Fruit fly (Drosophila melanogaster) whole organism, embryonic: ENCODE data around the gene Or85a.

Source experiments
- C15 ChIP-seq: fragments of 200-800 bp; sonication (Bioruptor generic); IDR thresholded peaks from 3 replicates; pipeline ENCODE4 v1.3.6; 2022; ENCODE audit warnings: missing biosample characterization, missing genetic modification characterization
- CG10321 ChIP-seq: fragments of 200-800 bp; sonication (Bioruptor generic); IDR thresholded peaks from 2 replicates; pipeline ENCODE4 v1.3.6; 2022; ENCODE audit warnings: missing biosample characterization, missing genetic modification characterization
- CG10366 ChIP-seq: fragments of 200-800 bp; sonication (Bioruptor generic); IDR thresholded peaks from 2 replicates; pipeline ENCODE4 v1.3.6; 2022; ENCODE audit warnings: missing biosample characterization, missing genetic modification characterization
- CG10543 ChIP-seq: fragments of 200-800 bp; sonication (Bioruptor generic); optimal IDR thresholded peaks from 3 replicates; lab custom pipeline; 2017; ENCODE audit warnings: missing biosample characterization, mild to moderate bottlenecking, missing genetic modification characterization, moderate library complexity
- CG10654 ChIP-seq: fragments of 200-800 bp; sonication (Bioruptor generic); optimal IDR thresholded peaks from 2 replicates; lab custom pipeline; 2016; ENCODE audit warnings: missing biosample characterization, missing genetic modification characterization
- CG12071 ChIP-seq: fragments of 200-800 bp; sonication (Bioruptor generic); optimal IDR thresholded peaks from 3 replicates; lab custom pipeline; 2018; ENCODE audit warnings: missing biosample characterization, mild to moderate bottlenecking, missing genetic modification characterization
- CG1233 ChIP-seq: fragments of 200-800 bp; sonication (Bioruptor generic); optimal IDR thresholded peaks from 4 replicates; lab custom pipeline; 2018; ENCODE audit warnings: missing biosample characterization, mild to moderate bottlenecking, missing genetic modification characterization
- CG13624 ChIP-seq: fragments of 200-800 bp; sonication (Bioruptor generic); optimal IDR thresholded peaks from 2 replicates; lab custom pipeline; 2016; ENCODE audit warnings: missing biosample characterization, missing genetic modification characterization
- CG15073 ChIP-seq: fragments of 200-800 bp; sonication (Bioruptor generic); optimal IDR thresholded peaks from 2 replicates; lab custom pipeline; 2016; ENCODE audit warnings: missing biosample characterization, missing genetic modification characterization
- CG1603 ChIP-seq: fragments of 200-800 bp; sonication (Bioruptor generic); optimal IDR thresholded peaks from 2 replicates; lab custom pipeline; 2019; ENCODE audit warnings: missing biosample characterization, mild to moderate bottlenecking, missing genetic modification characterization, moderate library complexity
- CG18262 ChIP-seq: fragments of 200-800 bp; optimal IDR thresholded peaks from 3 replicates; lab custom pipeline; 2019; ENCODE audit warnings: missing biosample characterization, mild to moderate bottlenecking, missing genetic modification characterization, moderate library complexity
- CG30020 ChIP-seq: fragments of 200-800 bp; optimal IDR thresholded peaks from 2 replicates; lab custom pipeline; 2019; ENCODE audit warnings: missing biosample characterization, mild to moderate bottlenecking, missing genetic modification characterization, moderate library complexity
- CG31224 ChIP-seq: fragments of 200-800 bp; sonication (Bioruptor generic); IDR thresholded peaks from 2 replicates; pipeline ENCODE4 v1.3.6; 2022; ENCODE audit warnings: missing biosample characterization, missing genetic modification characterization
- CG3726 ChIP-seq: fragments of 200-800 bp; sonication (Bioruptor generic); IDR thresholded peaks from 3 replicates; pipeline ENCODE4, ENCODE4 v1.3.6; 2022; ENCODE audit warnings: missing biosample characterization, missing genetic modification characterization
- CG5180 ChIP-seq: fragments of 200-800 bp; sonication (Bioruptor generic); optimal IDR thresholded peaks from 3 replicates; lab custom pipeline; 2017; ENCODE audit warnings: missing biosample characterization, missing genetic modification characterization, mild to moderate bottlenecking, moderate library complexity, missing genetic modification reagents
- CG7271 ChIP-seq: fragments of 200-800 bp; sonication (Bioruptor generic); optimal IDR thresholded peaks from 2 replicates; lab custom pipeline; 2018; ENCODE audit warnings: missing biosample characterization, mild to moderate bottlenecking, missing genetic modification characterization, moderate library complexity
- CG7372 ChIP-seq: fragments of 200-800 bp; sonication (Bioruptor generic); IDR thresholded peaks from 2 replicates; pipeline ENCODE4 v1.3.6; 2022; ENCODE audit warnings: missing biosample characterization, missing genetic modification characterization
- CG7987 ChIP-seq: fragments of 200-800 bp; sonication (Bioruptor generic); optimal IDR thresholded peaks from 2 replicates; lab custom pipeline; 2018; ENCODE audit warnings: missing biosample characterization, mild to moderate bottlenecking, missing genetic modification characterization, moderate library complexity
- CG9215 ChIP-seq: fragments of 200-800 bp; sonication (Bioruptor generic); IDR thresholded peaks from 2 replicates; pipeline ENCODE4 v1.3.6; 2022; ENCODE audit warnings: missing biosample characterization, missing genetic modification characterization
- Dp ChIP-seq: fragments of 200-800 bp; sonication (Bioruptor generic); optimal IDR thresholded peaks from 2 replicates; lab custom pipeline; 2018; ENCODE audit warnings: missing biosample characterization, mild to moderate bottlenecking, missing genetic modification characterization, moderate library complexity
- Dref ChIP-seq: fragments of 200-800 bp; sonication (Bioruptor generic); IDR thresholded peaks from 2 replicates; pipeline ENCODE4 v1.3.6; 2022; ENCODE audit warnings: missing biosample characterization, missing genetic modification characterization
- Elba2 ChIP-seq: fragments of 200-800 bp; sonication (Bioruptor generic); optimal IDR thresholded peaks from 3 replicates; lab custom pipeline; 2016; ENCODE audit warnings: missing biosample characterization, missing genetic modification characterization
- Fer1 ChIP-seq: fragments of 200-800 bp; sonication (Bioruptor generic); optimal IDR thresholded peaks from 2 replicates; lab custom pipeline; 2017; ENCODE audit warnings: missing biosample characterization, mild to moderate bottlenecking, missing genetic modification characterization
- Myb ChIP-seq: fragments of 200-800 bp; sonication (Bioruptor generic); optimal IDR thresholded peaks from 2 replicates; lab custom pipeline; 2016; ENCODE audit warnings: missing biosample characterization, missing genetic modification characterization
- Pdp1 ChIP-seq, 2 experiments: fragments of 200-800 bp; sonication (Bioruptor generic); optimal IDR thresholded peaks; 3 replicates each; lab custom pipeline; 2016; ENCODE audit warnings: missing biosample characterization in 2 of 2, missing genetic modification characterization in 2 of 2, mild to moderate bottlenecking in 1 of 2, moderate library complexity in 1 of 2
- Stat92E ChIP-seq, 3 experiments: fragments of >200 bp in 2 of 3; fragments of 200-800 bp in 1 of 3; sonication (Bioruptor generic) in 1 of 3; optimal IDR thresholded peaks; 2 replicates each; lab custom pipeline; 2017 to 2019; ENCODE audit warnings: missing biosample characterization in 3 of 3, missing genetic modification characterization in 3 of 3, mild to moderate bottlenecking in 1 of 3, moderate library complexity in 1 of 3
- Trl ChIP-seq, 3 experiments: fragments of >200 bp in 2 of 3; fragments of 200-800 bp in 1 of 3; sonication (Bioruptor generic) in 1 of 3; optimal IDR thresholded peaks; 2 replicates in 1 of 3; 3 replicates in 2 of 3; lab custom pipeline; 2016 to 2017; ENCODE audit warnings: missing biosample characterization in 1 of 3, missing genetic modification characterization in 1 of 3
- ase ChIP-seq: fragments of 200-800 bp; sonication (Bioruptor generic); IDR thresholded peaks from 3 replicates; pipeline ENCODE4 v1.3.6; 2022; ENCODE audit warnings: missing biosample characterization, missing genetic modification characterization
- cato ChIP-seq: fragments of 200-800 bp; sonication (Bioruptor generic); optimal IDR thresholded peaks from 2 replicates; lab custom pipeline; 2016; ENCODE audit warnings: missing biosample characterization, missing genetic modification characterization, borderline replicate concordance
- corto ChIP-seq: fragments of 200-800 bp; sonication (Bioruptor generic); optimal IDR thresholded peaks from 2 replicates; lab custom pipeline; 2016; ENCODE audit warnings: missing biosample characterization, mild to moderate bottlenecking, missing genetic modification characterization, moderate library complexity
- da ChIP-seq: fragments of 200-800 bp; sonication (Bioruptor generic); optimal IDR thresholded peaks from 2 replicates; lab custom pipeline; 2016; ENCODE audit warnings: missing biosample characterization, missing genetic modification characterization
- dati ChIP-seq: fragments of 200-800 bp; sonication (Bioruptor generic); IDR thresholded peaks from 2 replicates; pipeline ENCODE4 v1.3.6; 2022; ENCODE audit warnings: missing biosample characterization, missing genetic modification characterization
- gem ChIP-seq: fragments of 200-800 bp; sonication (Bioruptor generic); optimal IDR thresholded peaks from 2 replicates; lab custom pipeline; 2019; ENCODE audit warnings: missing biosample characterization, mild to moderate bottlenecking, missing genetic modification characterization, moderate library complexity
- gfzf ChIP-seq: fragments of 200-800 bp; sonication (Bioruptor generic); optimal IDR thresholded peaks from 2 replicates; lab custom pipeline; 2016; ENCODE audit warnings: missing biosample characterization, mild to moderate bottlenecking, missing genetic modification characterization, moderate library complexity
- hbn ChIP-seq: fragments of 200-800 bp; sonication (Bioruptor generic); IDR thresholded peaks from 2 replicates; pipeline ENCODE4 v1.3.6; 2022; ENCODE audit warnings: missing biosample characterization, missing genetic modification characterization; ENCODE audit not compliant: partially characterized antibody
- kah ChIP-seq: fragments of 200-800 bp; sonication (Bioruptor generic); optimal IDR thresholded peaks from 2 replicates; lab custom pipeline; 2018; ENCODE audit warnings: missing biosample characterization, mild to moderate bottlenecking, missing genetic modification characterization
- klu ChIP-seq: fragments of 200-800 bp; sonication (Bioruptor generic); IDR thresholded peaks from 2 replicates; pipeline ENCODE4 v1.3.6; 2022; ENCODE audit warnings: missing biosample characterization, missing genetic modification characterization
- knrl ChIP-seq: fragments of 200-800 bp; sonication (Bioruptor generic); IDR thresholded peaks from 3 replicates; pipeline ENCODE4 v1.3.6; 2022; ENCODE audit warnings: missing biosample characterization, missing genetic modification characterization; ENCODE audit not compliant: partially characterized antibody
- luna ChIP-seq: fragments of 200-800 bp; sonication (Bioruptor generic); optimal IDR thresholded peaks from 2 replicates; lab custom pipeline; 2016; ENCODE audit warnings: missing biosample characterization, missing genetic modification characterization
- prd ChIP-seq, 3 experiments: fragments of >200 bp in 2 of 3; fragments of 200-800 bp in 1 of 3; sonication (Bioruptor generic) in 1 of 3; optimal IDR thresholded peaks in 2 of 3; IDR thresholded peaks in 1 of 3; 2 replicates in 2 of 3; 3 replicates in 1 of 3; pipeline versions ENCODE4 v1.3.6 to Lab custom; 2017 to 2022; ENCODE audit warnings: missing biosample characterization in 1 of 3, missing genetic modification characterization in 1 of 3
- pzg ChIP-seq: fragments of 200-800 bp; sonication (Bioruptor generic); optimal IDR thresholded peaks from 3 replicates; lab custom pipeline; 2018; ENCODE audit warnings: missing biosample characterization, mild to moderate bottlenecking, missing genetic modification characterization, moderate library complexity
- ranshi ChIP-seq: fragments of 200-800 bp; sonication (Bioruptor generic); IDR thresholded peaks from 2 replicates; pipeline ENCODE4 v1.3.6; 2022; ENCODE audit warnings: missing biosample characterization, missing genetic modification characterization
- stwl ChIP-seq: fragments of 200-800 bp; sonication (Bioruptor generic); optimal IDR thresholded peaks from 3 replicates; lab custom pipeline; 2018; ENCODE audit warnings: missing biosample characterization, mild to moderate bottlenecking, missing genetic modification characterization, moderate library complexity
- wor ChIP-seq: fragments of 200-800 bp; sonication (Bioruptor generic); IDR thresholded peaks from 2 replicates; pipeline ENCODE4 v1.3.6; 2022; ENCODE audit warnings: missing biosample characterization, missing genetic modification characterization
- z ChIP-seq: fragments of 200-800 bp; sonication (Bioruptor generic); IDR thresholded peaks from 3 replicates; pipeline ENCODE4 v1.3.6; 2022; ENCODE audit warnings: missing biosample characterization, missing genetic modification characterization
- zf30C ChIP-seq: fragments of 200-800 bp; sonication (Bioruptor generic); optimal IDR thresholded peaks from 3 replicates; lab custom pipeline; 2018; ENCODE audit warnings: missing biosample characterization, mild to moderate bottlenecking, missing genetic modification characterization

Gene Or85a

DNA sequence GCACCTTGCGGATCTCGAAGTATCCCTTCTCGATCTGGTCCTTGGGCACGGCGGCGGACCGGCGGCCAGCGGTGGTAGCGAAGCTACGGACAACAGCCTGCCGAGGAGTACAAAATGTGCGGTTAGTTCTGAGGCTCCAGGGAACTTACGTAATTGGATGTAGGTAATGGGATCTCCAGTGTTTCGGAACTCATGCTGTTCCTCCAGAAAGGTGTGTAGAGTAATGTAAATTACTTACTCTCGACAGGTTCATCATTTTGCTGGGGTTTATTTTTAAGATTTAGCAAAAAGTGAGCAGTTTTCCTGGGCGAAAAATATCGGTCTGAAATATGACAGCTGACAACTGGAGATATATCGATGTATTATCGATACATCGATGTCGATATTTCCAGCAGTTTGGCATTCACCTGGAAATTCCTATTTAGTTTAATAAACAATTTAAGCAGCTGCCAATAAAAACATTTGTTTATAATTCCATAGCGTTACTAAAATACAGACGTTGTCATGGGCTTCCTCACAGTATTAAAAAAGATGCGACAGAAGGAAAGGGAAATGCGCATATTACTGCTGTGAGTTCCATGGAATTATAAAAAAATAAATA is 19.2 kb downstream of the Or85a start, which contains the start of the genes COX7A and Arl2 (continued):
- peak; percentile 42 for TF ChIP-seq CG30020 (tag; lab: Kevin White, UChicago)
- TF ChIP-seq Myb (GFP tag; lab: Kevin White, UChicago): peak; percentile 1
- no peak for TF ChIP-seq cato (GFP tag; lab: Kevin White, UChicago)
- TF ChIP-seq CG1603: peak; percentile 56

DNA sequence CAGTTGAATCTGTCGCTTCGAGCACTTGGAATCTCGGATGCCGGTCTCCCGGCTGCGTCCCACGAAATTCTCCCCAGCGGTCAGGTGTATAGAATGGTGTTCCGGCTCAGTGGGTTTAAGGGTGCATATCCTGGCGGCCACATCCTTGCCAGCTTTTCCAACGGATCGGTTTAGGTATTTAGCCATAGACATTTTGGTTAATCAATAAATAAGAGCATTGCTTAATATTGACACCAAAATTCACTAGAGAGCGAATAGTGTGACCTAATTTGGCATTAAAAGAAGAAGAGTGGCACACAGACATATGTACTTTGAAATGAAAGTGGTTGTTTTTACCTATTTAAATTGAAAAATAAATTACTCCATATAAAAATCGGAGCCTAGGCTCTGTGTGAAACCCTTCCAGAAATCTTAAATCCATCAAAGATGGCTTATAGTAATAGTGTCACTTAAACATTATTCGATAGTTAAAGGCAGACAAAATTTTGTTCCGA is 21.8 kb downstream of the Or85a start, which contains the start of the genes PNKP and COX7AL:
PNKP (minus strand) TSS at position 266 of the 494 bp plus-strand sequence.
COX7AL (plus strand) TSS at position 419 of the 494 bp plus-strand sequence.
- no peak for TF ChIP-seq CG10654
- no peak for TF ChIP-seq CG31224 (GFP tag; lab: Robert Waterston, UW)
- no peak for TF ChIP-seq gem (tag; lab: Kevin White, UChicago)
- no peak for TF ChIP-seq CG10543 (GFP tag; lab: Kevin White, UChicago)
- TF ChIP-seq corto (GFP tag; lab: Kevin White, UChicago): no peak
- no peak for TF ChIP-seq CG10366 (GFP tag; lab: Robert Waterston, UW)
- peak in 1 of 2 experiments; percentile 20 for TF ChIP-seq Pdp1 (GFP tag; optimal IDR thresholded peaks at IDR 0.05; lab: Kevin White, UChicago)
- no peak for TF ChIP-seq wor (GFP tag; lab: Robert Waterston, UW)
- TF ChIP-seq Elba2: no peak
- TF ChIP-seq prd (optimal IDR thresholded peaks at IDR 0.05; lab: Kevin White, UChicago): no peak
- no peak for TF ChIP-seq prd (GFP tag; IDR thresholded peaks at IDR 0.05; lab: Robert Waterston, UW)
- no peak for TF ChIP-seq CG15073
- no peak for TF ChIP-seq klu
- TF ChIP-seq Myb (GFP tag; lab: Kevin White, UChicago): no peak
- TF ChIP-seq gfzf: peak; percentile 60
- TF ChIP-seq knrl (GFP tag; lab: Robert Waterston, UW): 0 out of 3 replicates have a peak, but pooled peaks have one; percentile 27
- TF ChIP-seq CG1233 (GFP tag; lab: Kevin White, UChicago): no peak
- TF ChIP-seq Dref (GFP tag; lab: Robert Waterston, UW): peak; percentile 32; the same call in 1 of the 2 replicates
- no peak for TF ChIP-seq CG18262 (tag; lab: Kevin White, UChicago)
- no peak for TF ChIP-seq z (GFP tag; lab: Robert Waterston, UW)
- no peak for TF ChIP-seq Stat92E (GFP tag; optimal IDR thresholded peaks at IDR 0.05; lab: Kevin White, UChicago)
- TF ChIP-seq CG3726 (GFP tag; lab: Robert Waterston, UW): no peak
- TF ChIP-seq CG12071: no peak
- no peak for TF ChIP-seq C15
- TF ChIP-seq CG13624: no peak
- peak; percentile 58 for TF ChIP-seq Dp
- TF ChIP-seq cato (GFP tag; lab: Kevin White, UChicago): no peak
- peak; percentile 37 for TF ChIP-seq pzg
- peak; percentile 4 for TF ChIP-seq kah (GFP tag; lab: Kevin White, UChicago)
- TF ChIP-seq ranshi (GFP tag; lab: Robert Waterston, UW): no peak
- no peak for TF ChIP-seq CG7987 (GFP tag; lab: Kevin White, UChicago)
- no peak for TF ChIP-seq dati (GFP tag; lab: Robert Waterston, UW)
- peak; percentile 14 for TF ChIP-seq stwl (tag; lab: Kevin White, UChicago)
- no peak for TF ChIP-seq da (GFP tag; lab: Kevin White, UChicago)
- no peak for TF ChIP-seq Trl (optimal IDR thresholded peaks at IDR 0.05; lab: Kevin White, UChicago)
- no peak for TF ChIP-seq Trl (GFP tag; optimal IDR thresholded peaks at IDR 0.05; lab: Kevin White, UChicago)
- no peak for TF ChIP-seq luna (GFP tag; lab: Kevin White, UChicago)
- TF ChIP-seq CG9215: no peak
- no peak for TF ChIP-seq CG10321
- TF ChIP-seq hbn: no peak
- TF ChIP-seq zf30C: no peak
- TF ChIP-seq Fer1 (GFP tag; lab: Kevin White, UChicago): no peak
- no peak for TF ChIP-seq ase (GFP tag; lab: Robert Waterston, UW)
- TF ChIP-seq CG7372 (GFP tag; lab: Robert Waterston, UW): no peak
- no peak for TF ChIP-seq CG5180 (GFP tag; lab: Kevin White, UChicago)
- TF ChIP-seq CG7271 (tag; lab: Kevin White, UChicago): no peak
